Fruit fly (Drosophila melanogaster) whole organism, prepupa: ENCODE measurements around the gene AP-2alpha.

ENCODE experiments used
- CG7368 ChIP-seq: fragments of 200-800 bp; sonication (Bioruptor generic); optimal IDR thresholded peaks from 3 replicates; lab custom pipeline; 2016; ENCODE audit warnings: missing biosample characterization, missing genetic modification characterization
- CG8119 ChIP-seq: fragments of 200-800 bp; sonication (Bioruptor generic); IDR thresholded peaks from 3 replicates; pipeline ENCODE4 v1.3.6; 2022; ENCODE audit warnings: missing biosample characterization, missing genetic modification characterization
- achi ChIP-seq: fragments of 200-800 bp; sonication (Bioruptor generic); optimal IDR thresholded peaks from 3 replicates; lab custom pipeline; 2016; ENCODE audit warnings: missing biosample characterization, missing genetic modification characterization

- TF ChIP-seq achi: peak; percentile 90
- peak; percentile 73 for TF ChIP-seq CG8119 (GFP tag; lab: Robert Waterston, UW)
- peak; percentile 65 for TF ChIP-seq CG7368
These were observed 26.3 kb upstream of the AP-2alpha start for dm6 chr2L:440638-441454.
